Worm (Caenorhabditis elegans) whole organism, L3 larva: Measurements from ENCODE around the gene F54H12.8.

Experiments
- ZK546.5 ChIP-seq: sonication (generic microtip); optimal IDR thresholded peaks from 2 replicates; lab custom pipeline; 2017; ENCODE audit warnings: missing biosample characterization, missing genetic modification characterization
- egl-27 ChIP-seq: sonication (generic microtip); optimal IDR thresholded peaks from 4 replicates; lab custom pipeline; 2017; ENCODE audit warnings: missing biosample characterization, missing genetic modification reagents, missing genetic modification characterization
- lin-15B ChIP-seq: fragments of 150-350 bp; optimal IDR thresholded peaks from 2 replicates; lab custom pipeline; 2014; ENCODE audit warnings: missing biosample characterization, missing genetic modification characterization
- nhr-237 ChIP-seq: fragments of 150-350 bp; optimal IDR thresholded peaks from 2 replicates; lab custom pipeline; 2014; ENCODE audit warnings: missing biosample characterization, missing genetic modification characterization
- nhr-76 ChIP-seq: fragments of 150-350 bp; sonication (generic microtip); optimal IDR thresholded peaks from 5 replicates; lab custom pipeline; 2014; ENCODE audit warnings: missing biosample characterization, missing genetic modification characterization

DNA sequence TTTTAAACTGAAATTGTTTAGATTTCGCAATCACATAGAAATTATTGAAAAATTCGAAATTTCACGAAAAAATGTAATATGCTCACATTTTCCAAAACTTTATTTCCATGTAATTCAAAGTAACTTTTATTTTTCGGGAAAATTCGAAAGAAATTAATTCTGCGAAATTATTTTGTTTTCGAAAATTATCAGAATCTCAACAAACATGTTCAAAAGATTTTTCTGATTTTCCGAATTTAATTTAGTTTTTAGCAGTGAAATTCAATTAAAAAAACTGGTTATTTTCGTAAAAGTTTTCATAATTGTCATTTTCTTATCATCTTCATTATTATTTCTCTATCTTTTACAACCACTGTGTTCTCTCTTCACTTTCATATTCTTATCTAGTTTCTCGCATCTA, 35.8 kb downstream of the F54H12.8 start, which contains the start of gene ran-2:
- TF ChIP-seq lin-15B = no peak
- no peak for TF ChIP-seq egl-27 (tag; lab: Kevin White, UChicago)
- no peak for TF ChIP-seq nhr-76
- TF ChIP-seq ZK546.5 (tag; lab: Kevin White, UChicago) = no peak
- TF ChIP-seq nhr-237 (tag; lab: Kevin White, UChicago) = no peak
